Worm (Caenorhabditis elegans) whole organism, L1 larva: ENCODE results near the gene F59E12.6.

Experiments used
- ama-1 ChIP-seq: fragments of 150-350 bp; optimal IDR thresholded peaks from 2 replicates; lab custom pipeline; 2014
- nhr-71 ChIP-seq: sonication (generic microtip); optimal IDR thresholded peaks from 2 replicates; lab custom pipeline; 2016; ENCODE audit warnings: mild to moderate bottlenecking, missing genetic modification characterization, moderate library complexity, missing compliant biosample characterization
- unc-62 ChIP-seq: fragments of 150-350 bp; optimal IDR thresholded peaks from 2 replicates; lab custom pipeline; 2014; ENCODE audit warnings: missing biosample characterization, missing genetic modification reagents, missing genetic modification characterization

ce11 chrII:5668830-5669229 lies 38.1 kb upstream of the F59E12.6 start, which contains the start of gene C25H3.7:
- no peak for TF ChIP-seq ama-1
- no peak for TF ChIP-seq unc-62
- TF ChIP-seq nhr-71 (tag; lab: Kevin White, UChicago) = no peak
